Worm (Caenorhabditis elegans): ENCODE measurements around the gene W01D2.6.

W01D2.6 gene

ce11 chrII:14816086-14816485 is 7.3 kb downstream of the W01D2.6 start:
- TF ChIP-seq zag-1 (tag; optimal IDR thresholded peaks at IDR 0.05) (no peak), unc-62 (GFP tag; optimal IDR thresholded peaks at IDR 0.05) (no peak), nhr-23 (tag; optimal IDR thresholded peaks at IDR 0.05) (no peak), snpc-4 (tag; optimal IDR thresholded peaks at IDR 0.05) (no peak), R02D3.7 (tag; optimal IDR thresholded peaks at IDR 0.05) (no peak), ceh-82 (tag; optimal IDR thresholded peaks at IDR 0.05) (no peak)

- TF ChIP-seq ceh-16 (tag; optimal IDR thresholded peaks at IDR 0.05) (no peak), elt-1 (tag; optimal IDR thresholded peaks at IDR 0.05) (peak; percentile 54)
Observed at ce11 chrII:14818376-14818775, 9.6 kb downstream of the W01D2.6 start, which contains the start of gene nhr-61. Gene nhr-61 (minus strand): TSS chrII:14818543.

- no peak for TF ChIP-seq nhr-11 (tag; optimal IDR thresholded peaks at IDR 0.05)
- TF ChIP-seq peb-1 (tag; optimal IDR thresholded peaks at IDR 0.05): no peak
- no peak for TF ChIP-seq sem-4 (tag; optimal IDR thresholded peaks at IDR 0.05)
- TF ChIP-seq fos-1 (tag; optimal IDR thresholded peaks at IDR 0.05): peak; percentile 11
- TF ChIP-seq lin-39 (tag; optimal IDR thresholded peaks at IDR 0.05): no peak
- no peak for TF ChIP-seq unc-62 (GFP tag; optimal IDR thresholded peaks at IDR 0.05)
Observed at ce11 chrII:14819258-14819985, 10.6 kb downstream of the W01D2.6 start.

- TF ChIP-seq nhr-129 (tag; optimal IDR thresholded peaks at IDR 0.05) (no peak), unc-62 (GFP tag; optimal IDR thresholded peaks at IDR 0.05) (no peak), mdl-1 (tag; optimal IDR thresholded peaks at IDR 0.05) (no peak), C34F6.9 (tag; optimal IDR thresholded peaks at IDR 0.05) (peak; percentile 13), nhr-21 (tag; optimal IDR thresholded peaks at IDR 0.05) (peak; percentile 5), Y55F3AM.14 (GFP tag; optimal IDR thresholded peaks at IDR 0.05) (no peak), fos-1 (tag; optimal IDR thresholded peaks at IDR 0.05) (peak; percentile 54)
Observed at ce11 chrII:14820460-14820859, 11.7 kb downstream of the W01D2.6 start.

ce11 chrII:14822419-14822818 is 13.6 kb downstream of the W01D2.6 start:
- TF ChIP-seq ceh-82 (tag; optimal IDR thresholded peaks at IDR 0.05) (no peak), C34F6.9 (tag; optimal IDR thresholded peaks at IDR 0.05) (peak; percentile 40), ceh-16 (tag; optimal IDR thresholded peaks at IDR 0.05) (peak; percentile 68), nhr-25 (tag; optimal IDR thresholded peaks at IDR 0.05) (peak; percentile 89), ztf-4 (tag; optimal IDR thresholded peaks at IDR 0.05) (peak; percentile 38), nhr-21 (tag; optimal IDR thresholded peaks at IDR 0.05) (peak; percentile 70), nhr-6 (tag; optimal IDR thresholded peaks at IDR 0.05) (peak; percentile 63), F13H6.1 (tag; optimal IDR thresholded peaks at IDR 0.05) (peak; percentile 86), lsy-2 (tag; optimal IDR thresholded peaks at IDR 0.05) (peak; percentile 19 to 63), mdl-1 (tag; optimal IDR thresholded peaks at IDR 0.05) (peak in 1 of 2 experiments; percentile 15), elt-1 (tag; optimal IDR thresholded peaks at IDR 0.05) (peak; percentile 14), sem-4 (tag; optimal IDR thresholded peaks at IDR 0.05) (peak; percentile 61), fos-1 (tag; optimal IDR thresholded peaks at IDR 0.05) (peak; percentile 75), lin-13 (GFP tag; optimal IDR thresholded peaks at IDR 0.05) (peak; percentile 42), gmeb-1 (tag; optimal IDR thresholded peaks at IDR 0.05) (peak; percentile 76), nhr-77 (tag; optimal IDR thresholded peaks at IDR 0.05) (peak; percentile 51), snpc-4 (tag; optimal IDR thresholded peaks at IDR 0.05) (peak; percentile 0), egl-27 (tag; optimal IDR thresholded peaks at IDR 0.05) (peak; percentile 39), alr-1 (tag; optimal IDR thresholded peaks at IDR 0.05) (no peak), unc-39 (tag; optimal IDR thresholded peaks at IDR 0.05) (no peak), nhr-129 (tag; optimal IDR thresholded peaks at IDR 0.05) (peak; percentile 76), crh-2 (tag; optimal IDR thresholded peaks at IDR 0.05) (peak; percentile 90), blmp-1 (tag; optimal IDR thresholded peaks at IDR 0.05; ENCODE audit: insufficient read depth) (peak; percentile 56), sma-3 (GFP tag; optimal IDR thresholded peaks at IDR 0.05) (peak; percentile 71), skn-1 (tag; optimal IDR thresholded peaks at IDR 0.05) (no peak), sma-9 (GFP tag; optimal IDR thresholded peaks at IDR 0.05) (peak; percentile 86), sma-9 (tag; optimal IDR thresholded peaks at IDR 0.05) (no peak), nhr-11 (tag; optimal IDR thresholded peaks at IDR 0.05) (no peak), elt-3 (tag; optimal IDR thresholded peaks at IDR 0.05) (no peak)

All from whole organism, L2 larva.